Worm (Caenorhabditis elegans): ENCODE results near the gene F38E11.6.

F38E11.6 gene

ce11 chrIV:9438753-9439152 is 28.6 kb downstream of the F38E11.6 start:
- no peak for TF ChIP-seq unc-62 (GFP tag; optimal IDR thresholded peaks at IDR 0.05)

- TF ChIP-seq unc-62 (GFP tag; optimal IDR thresholded peaks at IDR 0.05), result no peak
Observed at ce11 chrIV:9432327-9432726, 35.0 kb downstream of the F38E11.6 start.

- TF ChIP-seq unc-62 (GFP tag; optimal IDR thresholded peaks at IDR 0.05), result no peak
Observed at ce11 chrIV:9427959-9428358, 39.4 kb downstream of the F38E11.6 start, which contains the start of gene F59B8.1. F59B8.1 (plus strand) TSS chrIV:9428259.

ce11 chrIV:9423095-9423494 is 44.2 kb downstream of the F38E11.6 start, which contains the start of gene srxa-2:
srxa-2 (plus strand) TSS chrIV:9423395.
- TF ChIP-seq unc-62 (GFP tag; optimal IDR thresholded peaks at IDR 0.05), result no peak

ce11 chrIV:9422408-9422807 is 44.9 kb downstream of the F38E11.6 start, which contains the start of gene F56D5.9:
F56D5.9 (minus strand) TSS chrIV:9422508.
- no peak for TF ChIP-seq unc-62 (GFP tag; optimal IDR thresholded peaks at IDR 0.05)
